Fruit fly (Drosophila melanogaster) whole organism, pupa: ENCODE results near the gene Pomp.
A peak's percentile ranks its signal among the peaks of the same experiment; 100 is the strongest.

ENCODE experiments used
- CG12605 ChIP-seq: fragments of 200-800 bp; sonication (Bioruptor generic); IDR thresholded peaks from 2 replicates; pipeline ENCODE4 v1.3.6; 2022; ENCODE audit warnings: missing biosample characterization, missing genetic modification characterization
- CG13204 ChIP-seq: fragments of 200-800 bp; sonication (Bioruptor generic); optimal IDR thresholded peaks from 2 replicates; lab custom pipeline; 2018; ENCODE audit warnings: missing biosample characterization, mild to moderate bottlenecking, missing genetic modification characterization, moderate library complexity
- CG14655 ChIP-seq: fragments of 200-800 bp; sonication (Bioruptor generic); optimal IDR thresholded peaks from 3 replicates; lab custom pipeline; 2017; ENCODE audit warnings: mild to moderate bottlenecking, missing biosample characterization, missing genetic modification reagents, missing genetic modification characterization
- CG17806 ChIP-seq: fragments of 200-800 bp; sonication (Bioruptor generic); optimal IDR thresholded peaks from 2 replicates; lab custom pipeline; 2018; ENCODE audit warnings: missing biosample characterization, mild to moderate bottlenecking, missing genetic modification characterization, moderate library complexity
- CG34367 ChIP-seq: fragments of 200-800 bp; sonication (Bioruptor generic); optimal IDR thresholded peaks from 2 replicates; lab custom pipeline; 2018; ENCODE audit warnings: missing biosample characterization, mild to moderate bottlenecking, missing genetic modification characterization
- CG4496 ChIP-seq: fragments of 200-800 bp; sonication (Bioruptor generic); IDR thresholded peaks from 3 replicates; pipeline ENCODE4 v1.3.6; 2022; ENCODE audit warnings: missing biosample characterization, missing genetic modification characterization
- CG8159 ChIP-seq: fragments of 200-800 bp; sonication (Bioruptor generic); optimal IDR thresholded peaks from 3 replicates; lab custom pipeline; 2018; ENCODE audit warnings: missing biosample characterization, mild to moderate bottlenecking, missing genetic modification characterization, moderate library complexity
- EcR ChIP-seq: fragments of 200-800 bp; sonication (Bioruptor generic); optimal IDR thresholded peaks from 3 replicates; lab custom pipeline; 2019; ENCODE audit warnings: missing biosample characterization, missing genetic modification characterization, mild to moderate bottlenecking, moderate library complexity, missing genetic modification reagents
- Ets98B ChIP-seq: fragments of 200-800 bp; sonication (Bioruptor generic); IDR thresholded peaks from 2 replicates; pipeline ENCODE4 v1.3.6; 2022; ENCODE audit warnings: missing biosample characterization, missing genetic modification characterization
- Pif1B ChIP-seq: fragments of 200-800 bp; sonication (Bioruptor generic); optimal IDR thresholded peaks from 3 replicates; lab custom pipeline; 2016; ENCODE audit warnings: missing biosample characterization, missing genetic modification characterization
- Snoo ChIP-seq: fragments of 200-800 bp; sonication (Bioruptor generic); optimal IDR thresholded peaks from 3 replicates; lab custom pipeline; 2017; ENCODE audit warnings: missing biosample characterization, mild to moderate bottlenecking, missing genetic modification characterization, inconsistent platforms
- fd96Ca ChIP-seq: fragments of 200-800 bp; sonication (Bioruptor generic); IDR thresholded peaks from 3 replicates; pipeline ENCODE4 v1.3.6; 2022; ENCODE audit warnings: missing biosample characterization, missing genetic modification characterization
- gl ChIP-seq: fragments of 200-800 bp; sonication (Bioruptor generic); optimal IDR thresholded peaks from 2 replicates; lab custom pipeline; 2018; ENCODE audit warnings: missing biosample characterization, mild to moderate bottlenecking, missing genetic modification characterization
- rn ChIP-seq: fragments of 200-800 bp; sonication (Bioruptor generic); IDR thresholded peaks from 2 replicates; pipeline ENCODE4 v1.3.6; 2022; ENCODE audit warnings: missing biosample characterization, missing genetic modification characterization

dm6 chr2L:20770242-20770769 is 17.1 kb upstream of the Pomp start, which contains the start of gene cad:
- TF ChIP-seq CG12605 (GFP tag; lab: Robert Waterston, UW), result no peak
- no peak for TF ChIP-seq CG8159 (tag; lab: Kevin White, UChicago)
- TF ChIP-seq CG4496, result no peak; the same call in 1 of the 3 replicates
- TF ChIP-seq Pif1B (GFP tag; lab: Kevin White, UChicago), result peak; percentile 7
- peak; percentile 19 for TF ChIP-seq gl (tag; lab: Kevin White, UChicago)
- TF ChIP-seq CG34367 (tag; lab: Kevin White, UChicago), result no peak
- no peak for TF ChIP-seq EcR (GFP tag; lab: Kevin White, UChicago)
- TF ChIP-seq rn (GFP tag; lab: Robert Waterston, UW), result no peak
- TF ChIP-seq CG13204 (GFP tag; lab: Kevin White, UChicago), result no peak
- peak; percentile 52 for TF ChIP-seq Ets98B
- peak; percentile 66 for TF ChIP-seq Snoo (tag; lab: Kevin White, UChicago)
- TF ChIP-seq CG14655 (GFP tag; lab: Kevin White, UChicago), result no peak
- TF ChIP-seq fd96Ca, result peak; percentile 62; the same call in 2 of the 3 replicates
- no peak for TF ChIP-seq CG17806 (tag; lab: Kevin White, UChicago)
